Fruit fly (Drosophila melanogaster) Kc167 (cell line): ENCODE measurements around the gene RpS10a.

ENCODE experiments used
- Myc ChIP-seq: fragments of >200 bp; optimal IDR thresholded peaks from 2 replicates; lab custom pipeline; 2017; ENCODE audit warnings: missing external identifiers
- Sin3A ChIP-seq: fragments of >200 bp; optimal IDR thresholded peaks from 2 replicates; lab custom pipeline; 2018; ENCODE audit warnings: missing external identifiers
- h ChIP-seq: fragments of >200 bp; optimal IDR thresholded peaks from 3 replicates; lab custom pipeline; 2018; ENCODE audit warnings: missing external identifiers
- insv ChIP-seq: fragments of >200 bp; optimal IDR thresholded peaks from 3 replicates; lab custom pipeline; 2018; ENCODE audit warnings: missing external identifiers
- psq ChIP-seq: fragments of >200 bp; optimal IDR thresholded peaks from 2 replicates; lab custom pipeline; 2017; ENCODE audit warnings: missing external identifiers
- ttk ChIP-seq: sonication (Bioruptor generic); optimal IDR thresholded peaks from 2 replicates; lab custom pipeline; 2017; ENCODE audit warnings: missing external identifiers

RpS10a gene

dm6 chr3R:27652156-27652810 lies at the start of gene RpS10a:
TSS of gene RpS10a (plus strand) at chr3R:27652760.
- TF ChIP-seq ttk (lab: Kevin White, UChicago) (no peak), h (lab: Kevin White, UChicago) (no peak), insv (no peak), Sin3A (lab: Kevin White, UChicago) (no peak)

dm6 chr3R:27603671-27604070 lies 48.9 kb upstream of the RpS10a start:
- TF ChIP-seq Sin3A (lab: Kevin White, UChicago) (no peak), Myc (no peak), ttk (lab: Kevin White, UChicago) (no peak), psq (lab: Kevin White, UChicago) (no peak), insv (no peak)

dm6 chr3R:27604636-27605443 lies 47.7 kb upstream of the RpS10a start:
- TF ChIP-seq Myc (no peak), h (lab: Kevin White, UChicago) (no peak), insv (no peak), Sin3A (lab: Kevin White, UChicago) (no peak), psq (lab: Kevin White, UChicago) (no peak), ttk (lab: Kevin White, UChicago) (no peak)

dm6 chr3R:27605534-27606250 lies 46.9 kb upstream of the RpS10a start:
- no peak for TF ChIP-seq h (lab: Kevin White, UChicago)
- TF ChIP-seq ttk (lab: Kevin White, UChicago) = no peak
- TF ChIP-seq psq (lab: Kevin White, UChicago) = no peak
- TF ChIP-seq Sin3A (lab: Kevin White, UChicago) = no peak
- TF ChIP-seq insv = no peak
- no peak for TF ChIP-seq Myc

DNA sequence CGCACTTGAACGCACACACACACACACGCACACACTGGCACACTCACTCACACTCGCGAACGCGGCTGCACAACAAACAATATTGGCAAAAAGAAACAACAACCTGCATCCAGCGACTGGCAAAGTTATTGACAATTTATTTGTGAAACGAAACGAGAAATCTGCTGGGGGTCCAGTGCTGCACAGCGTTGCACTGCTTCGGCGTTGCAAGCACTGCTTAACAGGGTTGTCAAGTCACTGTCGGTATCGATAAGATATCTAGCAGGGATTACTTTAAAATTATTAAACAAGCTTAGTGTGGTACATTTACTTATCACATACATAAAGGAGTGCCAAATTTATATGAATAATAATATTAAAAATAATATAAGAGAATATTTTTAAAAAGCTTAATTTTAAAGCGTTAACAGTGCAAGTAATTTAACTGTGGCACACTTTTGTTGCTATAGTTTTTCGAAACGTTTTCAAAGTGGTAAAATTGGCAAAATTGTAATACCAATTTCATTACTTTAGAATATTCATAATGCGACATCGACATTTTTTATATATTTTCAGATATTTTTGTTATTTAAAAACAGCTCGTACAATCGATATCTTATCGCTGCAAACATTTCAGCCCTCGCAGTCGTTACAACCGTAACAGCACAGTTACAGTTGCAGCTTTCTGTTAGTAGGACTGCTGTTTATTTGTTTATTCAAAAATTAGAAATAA lies 45.2 kb upstream of the RpS10a start, which contains the start of the genes dsd and Tusp:
TSS of gene dsd (minus strand) at position 179 of the 712 bp plus-strand sequence.
TSS of gene Tusp (plus strand) at position 662 of the 712 bp plus-strand sequence.
- no peak for TF ChIP-seq ttk (lab: Kevin White, UChicago)

dm6 chr3R:27608000-27608399 lies 44.6 kb upstream of the RpS10a start:
- TF ChIP-seq ttk (lab: Kevin White, UChicago) (no peak), h (lab: Kevin White, UChicago) (no peak), insv (no peak), psq (lab: Kevin White, UChicago) (no peak), Sin3A (lab: Kevin White, UChicago) (no peak), Myc (no peak)

DNA sequence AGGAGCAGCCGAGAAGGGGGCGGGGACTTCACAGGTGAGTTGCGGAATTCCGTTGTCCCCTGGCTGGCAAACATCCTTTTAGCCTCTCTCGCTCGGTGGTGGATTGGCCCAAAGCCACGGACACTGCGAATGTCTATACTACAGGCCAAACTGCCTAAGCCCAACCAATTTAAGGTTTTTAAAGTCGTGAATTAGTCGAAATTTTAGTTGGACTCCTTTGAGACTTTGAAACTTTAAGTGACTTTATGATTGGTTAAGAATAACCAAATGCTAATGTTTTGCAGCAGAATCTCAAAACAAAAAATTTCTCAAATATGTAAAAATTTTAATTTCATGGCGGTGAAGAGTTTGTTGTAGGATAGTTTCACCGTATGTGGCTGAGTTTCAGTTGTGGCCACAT lies 44.0 kb upstream of the RpS10a start:
- TF ChIP-seq Myc (no peak), h (lab: Kevin White, UChicago) (no peak), ttk (lab: Kevin White, UChicago) (no peak), Sin3A (lab: Kevin White, UChicago) (no peak), insv (no peak), psq (lab: Kevin White, UChicago) (no peak)

dm6 chr3R:27609118-27610042 lies 43.2 kb upstream of the RpS10a start:
- TF ChIP-seq ttk (lab: Kevin White, UChicago) = no peak
- no peak for TF ChIP-seq h (lab: Kevin White, UChicago)
- TF ChIP-seq psq (lab: Kevin White, UChicago) = no peak
- no peak for TF ChIP-seq insv
- no peak for TF ChIP-seq Myc
- no peak for TF ChIP-seq Sin3A (lab: Kevin White, UChicago)

- no peak for TF ChIP-seq insv
- no peak for TF ChIP-seq psq (lab: Kevin White, UChicago)
- no peak for TF ChIP-seq Sin3A (lab: Kevin White, UChicago)
- TF ChIP-seq Myc = no peak
- TF ChIP-seq ttk (lab: Kevin White, UChicago) = no peak
- no peak for TF ChIP-seq h (lab: Kevin White, UChicago)
These were observed 41.9 kb upstream of the RpS10a start for dm6 chr3R:27610622-27611021.

DNA sequence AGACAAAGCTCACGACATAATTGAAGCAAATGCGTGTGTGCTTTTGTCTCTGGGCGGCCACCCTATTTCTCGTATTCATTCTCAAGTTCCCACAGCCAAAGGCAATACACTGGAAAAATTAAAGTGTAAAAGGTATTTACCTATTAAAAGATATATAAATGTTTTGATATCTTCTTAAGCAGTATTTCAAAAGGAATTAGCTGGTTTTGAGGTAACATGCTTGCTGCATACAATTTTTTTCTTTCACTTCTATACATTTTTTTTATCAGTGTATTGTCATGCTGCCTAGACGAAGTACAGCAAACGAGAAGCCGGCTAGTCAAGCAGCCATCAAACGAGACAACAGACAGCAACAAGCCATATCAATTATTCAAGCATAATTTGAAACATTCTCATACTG lies 38.7 kb upstream of the RpS10a start:
- TF ChIP-seq Myc = no peak
- no peak for TF ChIP-seq insv

- TF ChIP-seq h (lab: Kevin White, UChicago) = no peak
These were observed 36.1 kb upstream of the RpS10a start for dm6 chr3R:27616493-27616892.
